Worm (Caenorhabditis elegans) whole organism, L4/young adult: ENCODE results near the gene Y44A6D.7.

ENCODE experiments used
- W03F9.2 ChIP-seq: fragments of 150-350 bp; optimal IDR thresholded peaks from 2 replicates; lab custom pipeline; 2014; ENCODE audit warnings: missing biosample characterization, missing genetic modification characterization
- him-1 ChIP-seq: sonication (generic microtip); optimal IDR thresholded peaks from 2 replicates; lab custom pipeline; 2016; ENCODE audit warnings: missing genotype, missing genetic modification reagents, missing genetic modification characterization, missing compliant biosample characterization

ce11 chrV:20830409-20830808 is 15.9 kb downstream of the Y44A6D.7 start:
- TF ChIP-seq him-1 (tag; lab: Kevin White, UChicago) (no peak), W03F9.2 (tag; lab: Kevin White, UChicago) (no peak)
